Fruit fly (Drosophila melanogaster): ENCODE results near the gene CG8006.

CG8006 gene

DNA sequence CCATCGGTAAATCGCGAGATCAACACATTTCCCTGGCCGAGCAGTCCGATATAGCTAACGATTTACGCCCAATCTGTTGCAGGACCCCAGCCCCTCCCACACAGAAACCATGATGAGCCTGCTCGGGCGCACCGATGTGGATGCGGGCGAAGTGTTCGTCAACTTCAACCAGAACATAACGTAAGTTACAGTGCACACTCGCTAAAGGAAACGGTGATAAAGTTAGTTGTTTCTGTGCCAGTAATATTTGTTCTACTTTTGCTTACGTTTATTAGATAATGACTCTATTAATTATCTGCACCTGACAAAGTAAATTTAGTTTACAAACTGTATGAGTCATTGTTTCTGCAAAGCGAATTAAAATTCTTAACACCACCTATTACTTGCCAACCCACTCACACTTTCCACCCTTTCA is 24.3 kb upstream of the CG8006 start:
- no peak for TF ChIP-seq lola (GFP tag; optimal IDR thresholded peaks at IDR 0.05)
- no peak for TF ChIP-seq h (GFP tag; optimal IDR thresholded peaks at IDR 0.05)
- no peak for TF ChIP-seq jim (GFP tag; optimal IDR thresholded peaks at IDR 0.05)
- no peak for TF ChIP-seq Sp1 (GFP tag; optimal IDR thresholded peaks at IDR 0.05)
- TF ChIP-seq usp (GFP tag; optimal IDR thresholded peaks at IDR 0.05), result no peak
- no peak for TF ChIP-seq tai (GFP tag; optimal IDR thresholded peaks at IDR 0.05)
- TF ChIP-seq ey (GFP tag; optimal IDR thresholded peaks at IDR 0.05), result no peak
- no peak for TF ChIP-seq Hnf4 (GFP tag; optimal IDR thresholded peaks at IDR 0.05)
- no peak for TF ChIP-seq Vsx2 (GFP tag; optimal IDR thresholded peaks at IDR 0.05; ENCODE audit: partially characterized antibody)
- TF ChIP-seq fru (GFP tag; optimal IDR thresholded peaks at IDR 0.05), result no peak
- TF ChIP-seq br (GFP tag; optimal IDR thresholded peaks at IDR 0.05), result no peak
- no peak for TF ChIP-seq sv (GFP tag; optimal IDR thresholded peaks at IDR 0.05)
- TF ChIP-seq Hr83 (GFP tag; optimal IDR thresholded peaks at IDR 0.05; ENCODE audit: poor library complexity, severe bottlenecking), result no peak
- TF ChIP-seq Mio (GFP tag; optimal IDR thresholded peaks at IDR 0.05), result no peak
- no peak for TF ChIP-seq Dfd (GFP tag; optimal IDR thresholded peaks at IDR 0.05)
- no peak for TF ChIP-seq dmrt93B (GFP tag; optimal IDR thresholded peaks at IDR 0.05)
- no peak for TF ChIP-seq Jra (GFP tag; optimal IDR thresholded peaks at IDR 0.05)
- TF ChIP-seq Abd-B (GFP tag; optimal IDR thresholded peaks at IDR 0.05), result no peak
- no peak for TF ChIP-seq brk (GFP tag; optimal IDR thresholded peaks at IDR 0.05)
- no peak for TF ChIP-seq Rel (GFP tag; optimal IDR thresholded peaks at IDR 0.05)
- TF ChIP-seq Rel (tag; optimal IDR thresholded peaks at IDR 0.05), result no peak

DNA sequence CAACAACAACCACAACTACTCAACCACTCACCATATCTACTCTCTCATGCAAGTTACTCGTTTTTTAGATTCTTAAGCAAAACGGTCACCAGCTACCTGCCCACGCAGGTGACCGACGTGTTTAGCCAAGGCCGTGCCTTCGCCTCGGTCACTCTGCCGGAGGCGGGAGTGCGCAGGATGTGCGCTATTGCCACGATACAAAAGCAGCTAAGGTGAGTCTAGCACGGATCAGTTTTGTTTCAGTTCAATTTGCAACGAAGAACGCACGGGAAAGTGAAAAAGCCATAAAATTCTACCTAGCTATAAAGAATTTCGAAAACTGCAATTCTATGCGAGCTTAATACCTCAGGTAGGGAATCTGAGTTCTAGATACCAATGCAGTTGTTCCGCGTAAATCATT is 22.5 kb upstream of the CG8006 start:
- no peak for TF ChIP-seq Abd-B (GFP tag; optimal IDR thresholded peaks at IDR 0.05)
- TF ChIP-seq CrebA (GFP tag; optimal IDR thresholded peaks at IDR 0.05; ENCODE audit: borderline replicate concordance), result no peak
- TF ChIP-seq usp (GFP tag; optimal IDR thresholded peaks at IDR 0.05), result no peak
- TF ChIP-seq dl (GFP tag; optimal IDR thresholded peaks at IDR 0.05; ENCODE audit: insufficient read depth in 1 of 2, partially characterized antibody in 2 of 2), result no peak
- TF ChIP-seq dmrt93B (GFP tag; optimal IDR thresholded peaks at IDR 0.05), result no peak
- TF ChIP-seq CG9705 (GFP tag; optimal IDR thresholded peaks at IDR 0.05), result no peak
- no peak for TF ChIP-seq fru (GFP tag; optimal IDR thresholded peaks at IDR 0.05)
- no peak for TF ChIP-seq h (GFP tag; optimal IDR thresholded peaks at IDR 0.05)
- no peak for TF ChIP-seq CG32264 (GFP tag; optimal IDR thresholded peaks at IDR 0.05)
- TF ChIP-seq Rel (GFP tag; optimal IDR thresholded peaks at IDR 0.05), result no peak
- no peak for TF ChIP-seq Rel (tag; optimal IDR thresholded peaks at IDR 0.05)
- no peak for TF ChIP-seq Dif (GFP tag; optimal IDR thresholded peaks at IDR 0.05; ENCODE audit: partially characterized antibody)
- no peak for TF ChIP-seq psq (GFP tag; optimal IDR thresholded peaks at IDR 0.05)
- no peak for TF ChIP-seq Dfd (GFP tag; optimal IDR thresholded peaks at IDR 0.05)
- no peak for TF ChIP-seq ey (GFP tag; optimal IDR thresholded peaks at IDR 0.05)

DNA sequence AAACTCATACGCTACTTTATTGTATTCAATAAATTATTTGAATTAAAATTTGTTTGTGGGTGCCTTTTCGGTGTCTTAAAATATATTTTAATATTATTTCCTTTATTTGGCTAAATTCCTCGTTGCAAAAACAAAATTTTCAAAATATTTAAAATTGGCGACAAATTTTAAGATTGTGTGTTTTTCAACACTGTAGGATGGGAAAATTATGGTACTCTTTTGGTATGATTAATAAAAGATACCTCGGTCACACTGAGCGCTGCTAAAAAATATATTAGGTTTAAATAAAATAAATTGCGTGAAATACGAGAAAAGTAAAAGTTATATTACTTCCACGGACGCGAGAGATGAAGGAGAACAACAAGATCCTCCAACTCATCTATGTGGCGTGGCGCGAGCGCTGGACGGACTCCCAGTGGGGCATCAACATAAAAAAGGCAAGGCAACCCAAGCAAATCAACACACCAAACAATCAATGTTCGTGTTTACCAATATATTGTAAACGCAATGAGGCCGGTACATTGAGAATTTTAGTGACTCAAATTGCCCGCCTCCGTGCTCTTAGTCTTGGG is 20.6 kb upstream of the CG8006 start, which contains the start of gene MED24:
TSS of gene MED24 (plus strand) at position 229 of the 572 bp plus-strand sequence.
- TF ChIP-seq Jra (GFP tag; optimal IDR thresholded peaks at IDR 0.05) (no peak), rgr (GFP tag; optimal IDR thresholded peaks at IDR 0.05) (peak; percentile 35)

DNA sequence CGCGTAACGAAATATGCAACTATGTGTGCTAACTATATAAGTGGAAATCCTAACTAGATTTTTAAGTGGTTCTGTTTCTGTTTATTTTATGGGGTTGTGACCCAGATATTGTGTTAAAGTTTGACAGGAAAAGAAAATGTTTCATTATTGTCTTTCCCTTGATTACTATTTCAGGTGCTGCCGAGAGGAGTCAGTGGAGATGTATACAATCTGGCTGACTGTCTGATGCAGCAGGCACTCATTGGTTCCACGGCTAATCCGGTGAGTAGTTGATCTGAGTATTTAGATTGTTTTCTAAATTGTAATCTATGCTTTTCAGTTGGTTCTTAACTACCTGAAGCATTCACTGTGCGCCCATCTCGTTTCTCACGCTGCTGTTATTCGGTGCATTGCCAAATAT is 18.7 kb upstream of the CG8006 start, which contains the start of gene CG7387:
TSS of gene CG7387 (minus strand) at position 101 of the 400 bp plus-strand sequence.
- no peak for TF ChIP-seq Sp1 (GFP tag; optimal IDR thresholded peaks at IDR 0.05)
- no peak for TF ChIP-seq br (GFP tag; optimal IDR thresholded peaks at IDR 0.05)
- no peak for TF ChIP-seq brk (GFP tag; optimal IDR thresholded peaks at IDR 0.05)
- TF ChIP-seq Hr83 (GFP tag; optimal IDR thresholded peaks at IDR 0.05; ENCODE audit: poor library complexity, severe bottlenecking), result no peak
- TF ChIP-seq psq (GFP tag; optimal IDR thresholded peaks at IDR 0.05), result no peak
- TF ChIP-seq Dfd (GFP tag; optimal IDR thresholded peaks at IDR 0.05), result no peak

dm6 chr3L:8197779-8198279 is 13.9 kb upstream of the CG8006 start, which contains the start of the genes UbcE2M and Dhps:
TSS of gene UbcE2M (minus strand) at chr3L:8197987.
TSS of gene Dhps (plus strand) at chr3L:8198207.
- TF ChIP-seq OdsH (GFP tag; optimal IDR thresholded peaks at IDR 0.05) (peak; percentile 61), dmrt93B (GFP tag; optimal IDR thresholded peaks at IDR 0.05) (peak; percentile 86), lola (GFP tag; optimal IDR thresholded peaks at IDR 0.05) (no peak), Sp1 (GFP tag; optimal IDR thresholded peaks at IDR 0.05) (peak; percentile 76), Hr83 (GFP tag; optimal IDR thresholded peaks at IDR 0.05; ENCODE audit: poor library complexity, severe bottlenecking) (peak; percentile 40), jim (GFP tag; optimal IDR thresholded peaks at IDR 0.05) (no peak), woc (GFP tag; optimal IDR thresholded peaks at IDR 0.05) (peak; percentile 46), rgr (GFP tag; optimal IDR thresholded peaks at IDR 0.05) (peak; percentile 72), CrebA (GFP tag; optimal IDR thresholded peaks at IDR 0.05; ENCODE audit: borderline replicate concordance) (no peak), h (GFP tag; optimal IDR thresholded peaks at IDR 0.05) (peak; percentile 68), Hnf4 (GFP tag; optimal IDR thresholded peaks at IDR 0.05) (no peak), ey (GFP tag; optimal IDR thresholded peaks at IDR 0.05) (peak; percentile 54), br (GFP tag; optimal IDR thresholded peaks at IDR 0.05) (peak; percentile 42), GATAd (GFP tag; optimal IDR thresholded peaks at IDR 0.05) (peak; percentile 0), CG9705 (GFP tag; optimal IDR thresholded peaks at IDR 0.05) (peak; percentile 67), HLH106 (tag; optimal IDR thresholded peaks at IDR 0.05) (peak; percentile 79), psq (GFP tag; optimal IDR thresholded peaks at IDR 0.05) (peak; percentile 78), foxo (GFP tag; optimal IDR thresholded peaks at IDR 0.05) (peak in 1 of 2 experiments; percentile 77), CG32264 (GFP tag; optimal IDR thresholded peaks at IDR 0.05) (no peak), Myc (optimal IDR thresholded peaks at IDR 0.05) (peak; percentile 90)
